Worm (Caenorhabditis elegans) whole organism, late embryonic: ENCODE measurements around the gene tmed-10.

Experiments used
- fkh-6 ChIP-seq: sonication (generic microtip); optimal IDR thresholded peaks from 2 replicates; lab custom pipeline; 2016; ENCODE audit warnings: missing genetic modification characterization, missing compliant biosample characterization
- pqm-1 ChIP-seq: sonication (generic microtip); optimal IDR thresholded peaks from 2 replicates; lab custom pipeline; 2016; ENCODE audit warnings: missing genetic modification characterization, missing compliant biosample characterization
- tbx-2 ChIP-seq: sonication (generic microtip); optimal IDR thresholded peaks from 2 replicates; lab custom pipeline; 2016; ENCODE audit warnings: missing genetic modification characterization, missing compliant biosample characterization

ce11 chrV:11321719-11322118 is 5.0 kb downstream of the tmed-10 start, which contains the start of gene F47G9.4:
- no peak for TF ChIP-seq tbx-2 (tag; lab: Kevin White, UChicago)
- no peak for TF ChIP-seq fkh-6 (tag; lab: Kevin White, UChicago)
- TF ChIP-seq pqm-1 (tag; lab: Kevin White, UChicago) = no peak
